Fruit fly (Drosophila melanogaster) whole organism, embryonic: ENCODE measurements around the gene CG11158.

ENCODE experiments used
- Abd-B ChIP-seq: fragments of 200-800 bp; sonication (Bioruptor generic); optimal IDR thresholded peaks from 2 replicates; lab custom pipeline; 2018; ENCODE audit warnings: missing biosample characterization, mild to moderate bottlenecking, missing genetic modification characterization, moderate library complexity
- Bdp1 ChIP-seq: fragments of 200-800 bp; sonication (Bioruptor generic); optimal IDR thresholded peaks from 3 replicates; lab custom pipeline; 2016; ENCODE audit warnings: missing biosample characterization, missing genetic modification characterization
- CG10267 ChIP-seq: fragments of 200-800 bp; sonication (Bioruptor generic); optimal IDR thresholded peaks from 2 replicates; lab custom pipeline; 2018; ENCODE audit warnings: missing biosample characterization, mild to moderate bottlenecking, missing genetic modification characterization, moderate library complexity
- CG10366 ChIP-seq: fragments of 200-800 bp; sonication (Bioruptor generic); IDR thresholded peaks from 2 replicates; pipeline ENCODE4 v1.3.6; 2022; ENCODE audit warnings: missing biosample characterization, missing genetic modification characterization
- CG12155 ChIP-seq: fragments of 200-800 bp; sonication (Bioruptor generic); optimal IDR thresholded peaks from 3 replicates; lab custom pipeline; 2016; ENCODE audit warnings: missing biosample characterization, missing genetic modification characterization
- CG12219 ChIP-seq: fragments of 200-800 bp; sonication (Bioruptor generic); optimal IDR thresholded peaks from 3 replicates; lab custom pipeline; 2018; ENCODE audit warnings: missing biosample characterization, mild to moderate bottlenecking, missing genetic modification characterization
- CG12236 ChIP-seq: fragments of 200-800 bp; sonication (Bioruptor generic); optimal IDR thresholded peaks from 2 replicates; lab custom pipeline; 2016; ENCODE audit warnings: missing biosample characterization, missing genetic modification characterization
- CG1233 ChIP-seq: fragments of 200-800 bp; sonication (Bioruptor generic); optimal IDR thresholded peaks from 4 replicates; lab custom pipeline; 2018; ENCODE audit warnings: missing biosample characterization, mild to moderate bottlenecking, missing genetic modification characterization
- CG16863 ChIP-seq: fragments of 200-800 bp; sonication (Bioruptor generic); optimal IDR thresholded peaks from 3 replicates; lab custom pipeline; 2016; ENCODE audit warnings: missing biosample characterization, missing genetic modification characterization
- CG17186 ChIP-seq: fragments of 200-800 bp; sonication (Bioruptor generic); optimal IDR thresholded peaks from 3 replicates; lab custom pipeline; 2017; ENCODE audit warnings: missing biosample characterization, missing genetic modification reagents, missing genetic modification characterization
- CG17359 ChIP-seq: fragments of 200-800 bp; sonication (Bioruptor generic); optimal IDR thresholded peaks from 3 replicates; lab custom pipeline; 2018; ENCODE audit warnings: missing biosample characterization, mild to moderate bottlenecking, missing genetic modification characterization, moderate library complexity
- CG18619 ChIP-seq: fragments of 200-800 bp; sonication (Bioruptor generic); optimal IDR thresholded peaks from 3 replicates; lab custom pipeline; 2017; ENCODE audit warnings: missing biosample characterization, mild to moderate bottlenecking, missing genetic modification characterization
- CG2199 ChIP-seq: fragments of 200-800 bp; sonication (Bioruptor generic); IDR thresholded peaks from 3 replicates; pipeline ENCODE4 v1.3.6; 2022; ENCODE audit warnings: missing biosample characterization, missing genetic modification characterization
- CG31441 ChIP-seq: fragments of 200-800 bp; sonication (Bioruptor generic); IDR thresholded peaks from 2 replicates; pipeline ENCODE4 v1.3.6; 2022; ENCODE audit warnings: missing biosample characterization, missing genetic modification characterization
- CG33213 ChIP-seq: fragments of 200-800 bp; sonication (Bioruptor generic); optimal IDR thresholded peaks from 3 replicates; lab custom pipeline; 2016; ENCODE audit warnings: missing biosample characterization, missing genetic modification characterization
- CG3838 ChIP-seq: fragments of 200-800 bp; sonication (Bioruptor generic); optimal IDR thresholded peaks from 3 replicates; lab custom pipeline; 2016; ENCODE audit warnings: missing biosample characterization, missing genetic modification characterization
- CG4730 ChIP-seq: fragments of 200-800 bp; sonication (Bioruptor generic); IDR thresholded peaks from 2 replicates; pipeline ENCODE4 v1.3.6; 2022; ENCODE audit warnings: missing biosample characterization, missing genetic modification characterization
- CG6791 ChIP-seq: fragments of 200-800 bp; sonication (Bioruptor generic); IDR thresholded peaks from 3 replicates; pipeline ENCODE4 v1.3.6; 2022; ENCODE audit warnings: missing biosample characterization, missing genetic modification characterization; ENCODE audit not compliant: partially characterized antibody
- CG7271 ChIP-seq: fragments of 200-800 bp; sonication (Bioruptor generic); optimal IDR thresholded peaks from 2 replicates; lab custom pipeline; 2018; ENCODE audit warnings: missing biosample characterization, mild to moderate bottlenecking, missing genetic modification characterization, moderate library complexity
- CG7372 ChIP-seq: fragments of 200-800 bp; sonication (Bioruptor generic); IDR thresholded peaks from 2 replicates; pipeline ENCODE4 v1.3.6; 2022; ENCODE audit warnings: missing biosample characterization, missing genetic modification characterization
- CG7839 ChIP-seq: fragments of 200-800 bp; sonication (Bioruptor generic); optimal IDR thresholded peaks from 3 replicates; lab custom pipeline; 2018; ENCODE audit warnings: missing biosample characterization, mild to moderate bottlenecking, missing genetic modification characterization, moderate library complexity
- CG7987 ChIP-seq: fragments of 200-800 bp; sonication (Bioruptor generic); optimal IDR thresholded peaks from 2 replicates; lab custom pipeline; 2018; ENCODE audit warnings: missing biosample characterization, mild to moderate bottlenecking, missing genetic modification characterization, moderate library complexity
- CG9727 ChIP-seq: fragments of 200-800 bp; sonication (Bioruptor generic); optimal IDR thresholded peaks from 3 replicates; lab custom pipeline; 2017; ENCODE audit warnings: missing biosample characterization, mild to moderate bottlenecking, missing genetic modification characterization
- Hr39 ChIP-seq: fragments of >200 bp; optimal IDR thresholded peaks from 2 replicates; lab custom pipeline; 2017
- NfI ChIP-seq: fragments of 200-800 bp; sonication (Bioruptor generic); optimal IDR thresholded peaks from 3 replicates; lab custom pipeline; 2018; ENCODE audit warnings: missing biosample characterization, mild to moderate bottlenecking, missing genetic modification characterization, moderate library complexity
- Opbp ChIP-seq: fragments of 200-800 bp; sonication (Bioruptor generic); IDR thresholded peaks from 3 replicates; pipeline ENCODE4 v1.3.6; 2022; ENCODE audit warnings: missing biosample characterization, missing genetic modification characterization; ENCODE audit not compliant: partially characterized antibody
- Ravus ChIP-seq: fragments of 200-800 bp; sonication (Bioruptor generic); IDR thresholded peaks from 2 replicates; pipeline ENCODE4 v1.3.6; 2022; ENCODE audit warnings: missing biosample characterization, missing genetic modification characterization
- Rx ChIP-seq: fragments of 200-800 bp; sonication (Bioruptor generic); IDR thresholded peaks from 2 replicates; pipeline ENCODE4 v1.3.6; 2022; ENCODE audit warnings: missing biosample characterization, missing genetic modification characterization
- Scr ChIP-seq: fragments of 200-800 bp; sonication (Bioruptor generic); IDR thresholded peaks from 2 replicates; pipeline ENCODE4 v1.3.6; 2022; ENCODE audit warnings: missing biosample characterization, missing genetic modification characterization; ENCODE audit not compliant: partially characterized antibody
- Sox100B ChIP-seq: fragments of 200-800 bp; sonication (Bioruptor generic); optimal IDR thresholded peaks from 3 replicates; lab custom pipeline; 2018; ENCODE audit warnings: missing biosample characterization, mild to moderate bottlenecking, missing genetic modification characterization
- Sry-β ChIP-seq: fragments of 200-800 bp; sonication (Bioruptor generic); optimal IDR thresholded peaks from 2 replicates; lab custom pipeline; 2018; ENCODE audit warnings: missing biosample characterization, mild to moderate bottlenecking, missing genetic modification characterization, moderate library complexity
- Stat92E ChIP-seq, 3 experiments: fragments of >200 bp in 2 of 3; fragments of 200-800 bp in 1 of 3; sonication (Bioruptor generic) in 1 of 3; optimal IDR thresholded peaks; 2 replicates each; lab custom pipeline; 2017 to 2019; ENCODE audit warnings: missing biosample characterization in 3 of 3, missing genetic modification characterization in 3 of 3, mild to moderate bottlenecking in 1 of 3, moderate library complexity in 1 of 3
- Tbp ChIP-seq: fragments of >200 bp; optimal IDR thresholded peaks from 2 replicates; lab custom pipeline; 2018; ENCODE audit warnings: missing biosample characterization, missing genetic modification characterization
- amos ChIP-seq: fragments of 200-800 bp; sonication (Bioruptor generic); IDR thresholded peaks from 2 replicates; pipeline ENCODE4 v1.3.6; 2022; ENCODE audit warnings: missing biosample characterization, missing genetic modification characterization; ENCODE audit not compliant: partially characterized antibody
- ato ChIP-seq: fragments of 200-800 bp; sonication (Bioruptor generic); IDR thresholded peaks from 2 replicates; pipeline ENCODE4 v1.3.6; 2022; ENCODE audit warnings: missing biosample characterization, missing genetic modification characterization; ENCODE audit not compliant: partially characterized antibody
- bab2 ChIP-seq: fragments of 200-800 bp; sonication (Bioruptor generic); optimal IDR thresholded peaks from 2 replicates; lab custom pipeline; 2016; ENCODE audit warnings: missing biosample characterization, missing genetic modification characterization
- eve ChIP-seq, 2 experiments: fragments of >200 bp; optimal IDR thresholded peaks; 2 replicates each; lab custom pipeline; 2017; ENCODE audit warnings: missing biosample characterization in 2 of 2, missing genetic modification characterization in 2 of 2
- kay ChIP-seq: fragments of 200-800 bp; sonication (Bioruptor generic); optimal IDR thresholded peaks from 2 replicates; lab custom pipeline; 2016; ENCODE audit warnings: missing biosample characterization, missing genetic modification characterization
- knrl ChIP-seq: fragments of 200-800 bp; sonication (Bioruptor generic); IDR thresholded peaks from 3 replicates; pipeline ENCODE4 v1.3.6; 2022; ENCODE audit warnings: missing biosample characterization, missing genetic modification characterization; ENCODE audit not compliant: partially characterized antibody
- pan ChIP-seq, 4 experiments: fragments of >200 bp in 3 of 4; fragments of 200-800 bp in 1 of 4; sonication (Bioruptor generic) in 1 of 4; optimal IDR thresholded peaks in 3 of 4; IDR thresholded peaks in 1 of 4; 2 replicates each; pipeline versions ENCODE4 v1.3.6 to Lab custom; 2017 to 2022; ENCODE audit warnings: missing biosample characterization in 2 of 4, missing genetic modification characterization in 2 of 4, mixed read lengths in 1 of 4
- pfk ChIP-seq: fragments of 200-800 bp; sonication (Bioruptor generic); optimal IDR thresholded peaks from 2 replicates; lab custom pipeline; 2018; ENCODE audit warnings: missing biosample characterization, mild to moderate bottlenecking, missing genetic modification characterization, moderate library complexity
- pnt ChIP-seq: fragments of 200-800 bp; sonication (Bioruptor generic); optimal IDR thresholded peaks from 3 replicates; lab custom pipeline; 2016; ENCODE audit warnings: missing biosample characterization, missing genetic modification characterization
- repo ChIP-seq: fragments of 200-800 bp; sonication (Bioruptor generic); optimal IDR thresholded peaks from 2 replicates; lab custom pipeline; 2016; ENCODE audit warnings: missing biosample characterization, missing genetic modification characterization
- rib ChIP-seq: fragments of 200-800 bp; sonication (Bioruptor generic); IDR thresholded peaks from 2 replicates; pipeline ENCODE4 v1.3.6; 2022; ENCODE audit warnings: missing biosample characterization, missing genetic modification characterization
- tap ChIP-seq: fragments of 200-800 bp; optimal IDR thresholded peaks from 3 replicates; lab custom pipeline; 2019; ENCODE audit warnings: missing biosample characterization, mild to moderate bottlenecking, missing genetic modification characterization, moderate library complexity
- tgo ChIP-seq: fragments of 200-800 bp; sonication (Bioruptor generic); IDR thresholded peaks from 3 replicates; pipeline ENCODE4 v1.3.6; 2022; ENCODE audit warnings: missing biosample characterization, missing genetic modification characterization
- tup ChIP-seq: fragments of 200-800 bp; sonication (Bioruptor generic); optimal IDR thresholded peaks from 2 replicates; lab custom pipeline; 2016; ENCODE audit warnings: missing biosample characterization, mild to moderate bottlenecking, missing genetic modification characterization, moderate library complexity
- twi ChIP-seq: fragments of 200-800 bp; optimal IDR thresholded peaks from 2 replicates; lab custom pipeline; 2019; ENCODE audit warnings: missing biosample characterization, mild to moderate bottlenecking, missing genetic modification characterization, moderate library complexity
- vfl ChIP-seq: fragments of 200-800 bp; sonication (Bioruptor generic); optimal IDR thresholded peaks from 2 replicates; lab custom pipeline; 2016; ENCODE audit warnings: missing biosample characterization, missing genetic modification characterization
- zfh2 ChIP-seq: fragments of 200-800 bp; sonication (Bioruptor generic); optimal IDR thresholded peaks from 2 replicates; lab custom pipeline; 2016; ENCODE audit warnings: missing biosample characterization, missing genetic modification characterization

The CG11158 gene

dm6 chrX:13643961-13644360 lies 38.8 kb upstream of the CG11158 start (continued):
- TF ChIP-seq Sry-β (no peak), Tbp (GFP tag; lab: Kevin White, UChicago) (no peak), pnt (GFP tag; lab: Kevin White, UChicago) (peak; percentile 46), CG4730 (GFP tag; lab: Robert Waterston, UW) (peak; percentile 51; the same call in 1 of the 2 replicates), CG17359 (tag; lab: Kevin White, UChicago) (peak; percentile 76), CG12219 (GFP tag; lab: Kevin White, UChicago) (peak; percentile 36), CG7987 (GFP tag; lab: Kevin White, UChicago) (no peak), CG10366 (GFP tag; lab: Robert Waterston, UW) (peak; percentile 28), NfI (GFP tag; lab: Kevin White, UChicago) (no peak), CG10267 (tag; lab: Kevin White, UChicago) (peak; percentile 46), knrl (GFP tag; lab: Robert Waterston, UW) (no peak), CG7271 (tag; lab: Kevin White, UChicago) (no peak), kay (GFP tag; lab: Kevin White, UChicago) (no peak), CG6791 (GFP tag; lab: Robert Waterston, UW) (no peak), CG9727 (peak; percentile 56), Ravus (peak; percentile 41), CG17186 (GFP tag; lab: Kevin White, UChicago) (no peak), Sox100B (GFP tag; lab: Kevin White, UChicago) (peak; percentile 32), Stat92E (GFP tag; optimal IDR thresholded peaks at IDR 0.05; lab: Kevin White, UChicago) (no peak), CG18619 (GFP tag; lab: Kevin White, UChicago) (peak; percentile 1), Abd-B (no peak), bab2 (peak; percentile 48), CG3838 (GFP tag; lab: Kevin White, UChicago) (no peak), eve (GFP tag; optimal IDR thresholded peaks at IDR 0.05; lab: Kevin White, UChicago) (peak in 1 of 2 experiments; percentile 65), Opbp (no peak), Scr (GFP tag; lab: Robert Waterston, UW) (no peak), pan (optimal IDR thresholded peaks at IDR 0.05; lab: Kevin White, UChicago) (no peak), pan (GFP tag; optimal IDR thresholded peaks at IDR 0.05 in 1 of 2, IDR thresholded peaks at IDR 0.05 in 1 of 2) (peak in 1 of 2 experiments; percentile 83), CG1233 (GFP tag; lab: Kevin White, UChicago) (peak; percentile 23), ato (GFP tag; lab: Robert Waterston, UW) (no peak), Rx (GFP tag; lab: Robert Waterston, UW) (0 out of 2 replicates have a peak, but pooled peaks have one; percentile 42), CG2199 (GFP tag; lab: Robert Waterston, UW) (0 out of 3 replicates have a peak, but pooled peaks have one; percentile 40), tup (GFP tag; lab: Kevin White, UChicago) (no peak), CG12236 (no peak), pfk (no peak), CG7839 (tag; lab: Kevin White, UChicago) (peak; percentile 70), zfh2 (GFP tag; lab: Kevin White, UChicago) (no peak), amos (no peak), tap (tag; lab: Kevin White, UChicago) (peak; percentile 10), vfl (GFP tag; lab: Kevin White, UChicago) (no peak), CG33213 (GFP tag; lab: Kevin White, UChicago) (peak; percentile 6), Hr39 (lab: Kevin White, UChicago) (no peak), CG7372 (GFP tag; lab: Robert Waterston, UW) (no peak), CG12155 (peak; percentile 29), Bdp1 (GFP tag; lab: Kevin White, UChicago) (peak; percentile 2), repo (GFP tag; lab: Kevin White, UChicago) (no peak), CG31441 (peak; percentile 57), rib (GFP tag; lab: Robert Waterston, UW) (no peak), tgo (peak; percentile 73; the same call in 2 of the 3 replicates), twi (tag; lab: Kevin White, UChicago) (no peak), CG16863 (peak; percentile 43)
